Fruit fly (Drosophila melanogaster) whole organism, prepupa: ENCODE measurements around the gene CG33645.

Experiments
- CG11762 ChIP-seq: fragments of 200-800 bp; sonication (Bioruptor generic); optimal IDR thresholded peaks from 3 replicates; lab custom pipeline; 2016; ENCODE audit warnings: missing biosample characterization, missing genetic modification characterization; ENCODE audit not compliant: insufficient read depth
- CG32006 ChIP-seq: fragments of 200-800 bp; sonication (Bioruptor generic); optimal IDR thresholded peaks from 3 replicates; lab custom pipeline; 2017; ENCODE audit warnings: missing biosample characterization, mild to moderate bottlenecking, missing genetic modification characterization
- CG9139 ChIP-seq: fragments of 200-800 bp; sonication (Bioruptor generic); optimal IDR thresholded peaks from 3 replicates; lab custom pipeline; 2017; ENCODE audit warnings: missing biosample characterization, mild to moderate bottlenecking, missing genetic modification characterization
- esn ChIP-seq: fragments of 200-800 bp; sonication (Bioruptor generic); optimal IDR thresholded peaks from 2 replicates; lab custom pipeline; 2016; ENCODE audit warnings: missing biosample characterization, mild to moderate bottlenecking, missing genetic modification characterization, moderate library complexity

DNA sequence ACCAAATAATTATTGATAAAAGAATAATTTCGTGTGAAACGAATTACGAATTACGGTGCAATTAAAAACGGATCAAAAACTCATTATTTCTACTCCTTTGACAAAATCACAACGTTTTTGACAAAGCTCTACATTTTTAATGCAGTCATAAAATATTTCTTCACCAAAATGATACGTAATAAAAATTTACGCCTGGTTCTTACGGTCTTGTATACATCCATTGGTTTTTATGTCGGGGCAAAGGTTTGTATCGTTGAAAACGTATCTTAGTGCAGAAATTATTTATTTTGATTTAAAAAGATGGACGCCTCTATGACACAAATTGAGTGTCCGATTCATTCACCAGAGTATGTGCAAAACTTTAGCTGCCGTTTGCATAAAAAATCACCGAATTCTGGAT is 839 bp upstream of the CG33645 start, which contains the start of gene CG33644:
- TF ChIP-seq esn (no peak), CG32006 (GFP tag; lab: Kevin White, UChicago) (no peak), CG11762 (GFP tag; lab: Kevin White, UChicago) (no peak), CG9139 (GFP tag; lab: Kevin White, UChicago) (no peak)
